Worm (Caenorhabditis elegans) whole organism, L1 larva: ENCODE data around the gene rnp-5.

Source experiments
- C04F5.9 ChIP-seq: sonication (generic microtip); optimal IDR thresholded peaks from 2 replicates; lab custom pipeline; 2016; ENCODE audit warnings: missing genetic modification characterization, missing compliant biosample characterization
- C16A3.4 ChIP-seq: fragments of 150-350 bp; optimal IDR thresholded peaks from 2 replicates; lab custom pipeline; 2014; ENCODE audit warnings: missing biosample characterization, missing genetic modification characterization
- Y116A8C.19 ChIP-seq: sonication (generic microtip); optimal IDR thresholded peaks from 2 replicates; lab custom pipeline; 2016; ENCODE audit warnings: missing compliant biosample characterization, missing genetic modification characterization, borderline replicate concordance
- aha-1 ChIP-seq: fragments of 150-350 bp; optimal IDR thresholded peaks from 2 replicates; lab custom pipeline; 2014; ENCODE audit warnings: missing biosample characterization, missing genetic modification characterization
- alr-1 ChIP-seq: fragments of 200-800 bp; sonication (Bioruptor generic); optimal IDR thresholded peaks from 2 replicates; lab custom pipeline; 2018; ENCODE audit warnings: borderline replicate concordance, mild to moderate bottlenecking, missing genetic modification characterization, missing compliant biosample characterization
- blmp-1 ChIP-seq: fragments of 150-350 bp; optimal IDR thresholded peaks from 2 replicates; lab custom pipeline; 2014; ENCODE audit warnings: missing biosample characterization, missing genetic modification characterization
- dpl-1 ChIP-seq, 3 experiments: fragments of 150-350 bp in 2 of 3; sonication (generic microtip) in 1 of 3; optimal IDR thresholded peaks; 2 replicates each; lab custom pipeline; 2014 to 2017; ENCODE audit warnings: missing biosample characterization in 3 of 3, missing genetic modification characterization in 3 of 3, missing genetic modification reagents in 3 of 3
- efl-1 ChIP-seq, 4 experiments: fragments of 150-350 bp; optimal IDR thresholded peaks in 3 of 4; peaks in 1 of 4; 1 replicate in 1 of 4; 2 replicates in 3 of 4; lab custom pipeline; 2014; ENCODE audit warnings: missing biosample characterization in 2 of 4, missing genetic modification characterization in 2 of 4, missing genetic modification reagents in 2 of 4
- efl-3 ChIP-seq: fragments of 200-800 bp; sonication (Bioruptor generic); optimal IDR thresholded peaks from 2 replicates; lab custom pipeline; 2018; ENCODE audit warnings: mild to moderate bottlenecking, missing genetic modification characterization, missing compliant biosample characterization
- elt-2 ChIP-seq: sonication (generic microtip); optimal IDR thresholded peaks from 2 replicates; lab custom pipeline; 2016; ENCODE audit warnings: missing genetic modification characterization, mild to moderate bottlenecking, inconsistent platforms, missing compliant biosample characterization, missing genetic modification reagents
- fkh-4 ChIP-seq: sonication (generic microtip); optimal IDR thresholded peaks from 2 replicates; lab custom pipeline; 2016; ENCODE audit warnings: missing compliant biosample characterization, missing genetic modification characterization, borderline replicate concordance
- fkh-8 ChIP-seq: sonication (generic microtip); optimal IDR thresholded peaks from 2 replicates; lab custom pipeline; 2016; ENCODE audit warnings: mild to moderate bottlenecking, missing genetic modification characterization, missing compliant biosample characterization
- hpl-2 ChIP-seq: fragments of 150-350 bp; optimal IDR thresholded peaks from 2 replicates; lab custom pipeline; 2014; ENCODE audit warnings: missing biosample characterization, missing genetic modification reagents, missing genetic modification characterization
- lin-14 ChIP-seq: fragments of 200-800 bp; sonication (Bioruptor generic); optimal IDR thresholded peaks from 2 replicates; lab custom pipeline; 2018; ENCODE audit warnings: mild to moderate bottlenecking, missing genetic modification characterization, moderate library complexity, missing compliant biosample characterization
- lin-15B ChIP-seq: fragments of 150-350 bp; sonication (generic microtip); optimal IDR thresholded peaks from 3 replicates; lab custom pipeline; 2014; ENCODE audit warnings: missing biosample characterization, missing genetic modification characterization
- lin-35 ChIP-seq, 2 experiments: fragments of 150-350 bp; optimal IDR thresholded peaks; 2 replicates each; lab custom pipeline; 2014; ENCODE audit warnings: missing biosample characterization in 2 of 2, missing genetic modification characterization in 2 of 2, missing genetic modification reagents in 2 of 2
- lin-39 ChIP-seq: fragments of 150-350 bp; optimal IDR thresholded peaks from 2 replicates; lab custom pipeline; 2014; ENCODE audit warnings: missing biosample characterization, missing genetic modification reagents, missing genetic modification characterization
- lir-3 ChIP-seq: sonication (generic microtip); optimal IDR thresholded peaks from 2 replicates; lab custom pipeline; 2016; ENCODE audit warnings: mild to moderate bottlenecking, missing genetic modification characterization, moderate library complexity, missing compliant biosample characterization; ENCODE audit not compliant: poor library complexity
- mef-2 ChIP-seq: fragments of 150-350 bp; optimal IDR thresholded peaks from 2 replicates; lab custom pipeline; 2014; ENCODE audit warnings: missing biosample characterization, missing genetic modification characterization
- nhr-11 ChIP-seq: fragments of 150-350 bp; optimal IDR thresholded peaks from 2 replicates; lab custom pipeline; 2014; ENCODE audit warnings: missing biosample characterization, missing genetic modification characterization
- nhr-12 ChIP-seq: sonication (generic microtip); optimal IDR thresholded peaks from 2 replicates; lab custom pipeline; 2017; ENCODE audit warnings: missing biosample characterization, missing genetic modification characterization
- nhr-20 ChIP-seq: sonication (generic microtip); optimal IDR thresholded peaks from 2 replicates; lab custom pipeline; 2016; ENCODE audit warnings: mild to moderate bottlenecking, missing genetic modification characterization, missing compliant biosample characterization
- nhr-28 ChIP-seq: fragments of 150-350 bp; optimal IDR thresholded peaks from 2 replicates; lab custom pipeline; 2014; ENCODE audit warnings: missing biosample characterization, missing genetic modification characterization
- nhr-71 ChIP-seq: sonication (generic microtip); optimal IDR thresholded peaks from 2 replicates; lab custom pipeline; 2016; ENCODE audit warnings: mild to moderate bottlenecking, missing genetic modification characterization, moderate library complexity, missing compliant biosample characterization
- nhr-76 ChIP-seq: sonication (generic microtip); optimal IDR thresholded peaks from 2 replicates; lab custom pipeline; 2017; ENCODE audit warnings: missing biosample characterization, missing genetic modification characterization
- nhr-77 ChIP-seq: fragments of 150-350 bp; optimal IDR thresholded peaks from 2 replicates; lab custom pipeline; 2014; ENCODE audit warnings: missing biosample characterization, missing genetic modification characterization
- nhr-84 ChIP-seq: sonication (generic microtip); optimal IDR thresholded peaks from 2 replicates; lab custom pipeline; 2017; ENCODE audit warnings: missing biosample characterization, missing genetic modification characterization
- pag-3 ChIP-seq: sonication (generic microtip); optimal IDR thresholded peaks from 2 replicates; lab custom pipeline; 2017; ENCODE audit warnings: missing genetic modification characterization, mild to moderate bottlenecking, missing compliant biosample characterization, antibody characterized with exemption, borderline replicate concordance; ENCODE audit not compliant: insufficient read depth
- pqm-1 ChIP-seq: sonication (generic microtip); optimal IDR thresholded peaks from 3 replicates; lab custom pipeline; 2017; ENCODE audit warnings: missing biosample characterization, missing genetic modification characterization
- snu-23 ChIP-seq: sonication (generic microtip); optimal IDR thresholded peaks from 2 replicates; lab custom pipeline; 2016; ENCODE audit warnings: missing genetic modification characterization, missing compliant biosample characterization
- sup-37 ChIP-seq: fragments of 200-800 bp; sonication (Bioruptor generic); optimal IDR thresholded peaks from 2 replicates; lab custom pipeline; 2018; ENCODE audit warnings: mild to moderate bottlenecking, missing genetic modification characterization, missing compliant biosample characterization
- ztf-11 ChIP-seq, 2 experiments: sonication (generic microtip); optimal IDR thresholded peaks; 2 replicates each; lab custom pipeline; 2016 to 2017; ENCODE audit warnings: missing genetic modification characterization in 2 of 2, missing biosample characterization in 1 of 2, missing compliant biosample characterization in 1 of 2

rnp-5 gene

DNA sequence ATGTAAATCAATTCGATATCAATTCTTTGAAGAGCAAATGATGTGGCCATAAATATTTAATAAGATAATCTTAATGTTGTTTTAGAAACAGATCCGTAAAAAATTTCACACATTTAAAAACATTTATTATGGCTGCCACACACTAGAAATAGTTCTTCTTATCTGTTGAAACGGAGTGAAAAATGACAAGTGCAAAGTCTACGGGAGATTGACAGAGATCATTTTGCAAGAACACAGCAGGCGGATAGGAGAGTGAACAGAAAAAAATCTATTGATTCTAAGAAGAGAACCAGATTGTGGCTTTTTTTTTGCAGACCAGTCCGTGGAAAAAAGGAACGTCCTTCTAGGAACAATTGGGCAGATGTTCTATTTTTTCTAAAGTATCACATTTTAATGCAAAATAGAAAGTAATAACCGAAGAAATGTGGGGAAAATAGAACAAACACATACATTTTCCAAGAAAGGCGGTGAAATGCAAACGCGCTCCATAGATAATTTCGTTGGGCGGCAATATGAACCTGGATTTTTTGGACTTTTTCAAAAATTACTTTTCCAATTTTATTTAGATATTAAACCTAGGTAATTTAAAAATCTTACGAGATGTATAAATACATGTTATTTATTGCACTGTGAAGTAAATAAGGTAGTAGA lies 48.0 kb upstream of the rnp-5 start (continued):
- TF ChIP-seq Y116A8C.19 (tag; lab: Kevin White, UChicago) (no peak), mef-2 (tag; lab: Kevin White, UChicago) (no peak), elt-2 (tag; lab: Kevin White, UChicago) (no peak), dpl-1 (GFP tag; optimal IDR thresholded peaks at IDR 0.05; lab: Kevin White, UChicago) (peak; percentile 61 to 81 (median 73)), lir-3 (tag; lab: Kevin White, UChicago) (no peak), pqm-1 (tag; lab: Kevin White, UChicago) (no peak), sup-37 (GFP tag; lab: Kevin White, UChicago) (no peak), pag-3 (tag; lab: Kevin White, UChicago) (no peak), ztf-11 (tag; optimal IDR thresholded peaks at IDR 0.05; lab: Kevin White, UChicago) (no peak), snu-23 (GFP tag; lab: Kevin White, UChicago) (peak; percentile 3), hpl-2 (GFP tag; lab: Kevin White, UChicago) (no peak)

- TF ChIP-seq efl-1 (optimal IDR thresholded peaks at IDR 0.05; lab: Kevin White, UChicago) (no peak), efl-1 (GFP tag; optimal IDR thresholded peaks at IDR 0.05 in 1 of 2; lab: Kevin White, UChicago) (peak in 1 of 2 experiments; percentile 90), mef-2 (tag; lab: Kevin White, UChicago) (no peak)
- TF ChIP-seq, all 84 proteins: peak for 1
Observed at ce11 chrIII:901148-901547, 47.4 kb upstream of the rnp-5 start, which contains the start of gene sucl-2. sucl-2 (minus strand) TSS chrIII:901412.

DNA sequence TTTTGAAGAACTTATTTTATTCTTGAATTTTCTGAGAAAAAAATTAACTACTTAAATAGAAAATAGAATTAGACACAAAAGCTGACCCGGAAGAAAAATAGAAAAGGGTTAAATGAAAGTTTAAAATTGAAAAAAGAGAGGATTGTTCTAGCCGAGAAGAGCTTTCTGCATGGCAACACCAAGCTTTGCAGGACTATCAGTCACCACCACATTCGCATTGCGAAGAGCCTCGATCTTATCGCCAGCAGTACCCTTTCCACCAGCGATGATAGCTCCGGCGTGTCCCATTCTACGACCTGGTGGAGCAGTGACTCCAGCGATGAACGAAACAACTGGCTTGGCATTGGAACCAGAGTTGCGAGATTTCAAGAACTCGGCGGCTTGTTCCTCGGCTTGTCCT lies 46.4 kb upstream of the rnp-5 start:
- no peak for TF ChIP-seq C16A3.4 (tag; lab: Kevin White, UChicago)
- TF ChIP-seq lin-39 (tag; lab: Kevin White, UChicago), result no peak
- no peak for TF ChIP-seq elt-2 (tag; lab: Kevin White, UChicago)
- TF ChIP-seq nhr-77 (tag; lab: Kevin White, UChicago), result no peak
- no peak for TF ChIP-seq efl-3 (GFP tag; lab: Kevin White, UChicago)
- TF ChIP-seq, all 84 proteins: peak for 0

DNA sequence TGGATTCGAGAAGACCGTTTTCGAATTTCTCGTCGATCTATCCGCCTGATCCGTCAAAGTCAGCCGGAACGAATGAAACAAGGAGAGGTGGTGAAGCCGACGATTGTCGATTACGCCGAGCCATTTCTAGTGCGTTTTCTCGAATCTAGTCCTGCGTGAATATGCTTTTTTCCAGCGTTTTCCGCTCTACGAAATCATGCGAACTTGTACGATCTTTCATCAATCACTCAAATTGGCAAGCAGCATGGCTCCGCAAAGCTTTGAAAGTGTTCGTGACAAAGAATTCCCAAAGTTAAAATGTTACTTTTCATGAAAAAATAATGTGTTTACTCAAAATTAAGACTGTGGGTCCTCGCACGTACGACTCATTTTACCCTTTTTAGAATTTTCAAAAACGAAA lies 43.2 kb upstream of the rnp-5 start:
- TF ChIP-seq nhr-28 (tag; lab: Kevin White, UChicago), result no peak
- TF ChIP-seq nhr-12 (tag; lab: Kevin White, UChicago), result no peak
- no peak for TF ChIP-seq efl-1 (optimal IDR thresholded peaks at IDR 0.05; lab: Kevin White, UChicago)
- no peak for TF ChIP-seq efl-1 (GFP tag; optimal IDR thresholded peaks at IDR 0.05 in 1 of 2; lab: Kevin White, UChicago)
- TF ChIP-seq C04F5.9 (tag; lab: Kevin White, UChicago), result no peak
- no peak for TF ChIP-seq nhr-11 (tag; lab: Kevin White, UChicago)
- TF ChIP-seq lin-39 (tag; lab: Kevin White, UChicago), result no peak
- no peak for TF ChIP-seq fkh-4 (tag; lab: Kevin White, UChicago)
- no peak for TF ChIP-seq nhr-76
- no peak for TF ChIP-seq C16A3.4 (tag; lab: Kevin White, UChicago)
- no peak for TF ChIP-seq aha-1
- TF ChIP-seq lin-14 (GFP tag; lab: Kevin White, UChicago), result no peak
- TF ChIP-seq fkh-8 (tag; lab: Kevin White, UChicago), result no peak
- TF ChIP-seq, all 84 proteins: peak for 0

ce11 chrIII:895525-895924 lies 41.8 kb upstream of the rnp-5 start, which contains the start of the genes ztf-18 and F23H11.2:
ztf-18 (minus strand) TSS chrIII:895712.
F23H11.2 (plus strand) TSS chrIII:895747.
- TF ChIP-seq lin-35 (GFP tag; optimal IDR thresholded peaks at IDR 0.05; lab: Kevin White, UChicago), result peak in 1 of 2 experiments; percentile 43
- no peak for TF ChIP-seq fkh-4 (tag; lab: Kevin White, UChicago)
- TF ChIP-seq mef-2 (tag; lab: Kevin White, UChicago), result no peak
- peak; percentile 1 for TF ChIP-seq lin-15B
- no peak for TF ChIP-seq nhr-71 (tag; lab: Kevin White, UChicago)
- no peak for TF ChIP-seq C16A3.4 (tag; lab: Kevin White, UChicago)
- TF ChIP-seq pag-3 (tag; lab: Kevin White, UChicago), result no peak
- no peak for TF ChIP-seq nhr-12 (tag; lab: Kevin White, UChicago)
- TF ChIP-seq nhr-20 (tag; lab: Kevin White, UChicago), result no peak
- TF ChIP-seq sup-37 (GFP tag; lab: Kevin White, UChicago), result no peak
- no peak for TF ChIP-seq efl-1 (optimal IDR thresholded peaks at IDR 0.05; lab: Kevin White, UChicago)
- peak; percentile 10 to 71 for TF ChIP-seq efl-1 (GFP tag; optimal IDR thresholded peaks at IDR 0.05 in 1 of 2; lab: Kevin White, UChicago)
- TF ChIP-seq blmp-1, result peak; percentile 37
- peak in 2 of 3 experiments; percentile 7 to 18 for TF ChIP-seq dpl-1 (GFP tag; optimal IDR thresholded peaks at IDR 0.05; lab: Kevin White, UChicago)
- no peak for TF ChIP-seq nhr-84 (tag; lab: Kevin White, UChicago)
- no peak for TF ChIP-seq alr-1 (tag; lab: Kevin White, UChicago)
